Worm (Caenorhabditis elegans) whole organism, L2 larva: ENCODE measurements around the gene sdz-10.

Experiments used
- C34F6.9 ChIP-seq: fragments of 150-350 bp; optimal IDR thresholded peaks from 2 replicates; lab custom pipeline; 2014; ENCODE audit warnings: missing biosample characterization, missing genetic modification characterization
- F13H6.1 ChIP-seq: sonication (generic microtip); optimal IDR thresholded peaks from 2 replicates; lab custom pipeline; 2016; ENCODE audit warnings: missing genetic modification characterization, missing compliant biosample characterization
- R02D3.7 ChIP-seq: fragments of 150-350 bp; optimal IDR thresholded peaks from 2 replicates; lab custom pipeline; 2014; ENCODE audit warnings: missing biosample characterization, missing genetic modification characterization
- Y55F3AM.14 ChIP-seq: fragments of 200-800 bp; sonication (Bioruptor generic); optimal IDR thresholded peaks from 2 replicates; lab custom pipeline; 2018; ENCODE audit warnings: mild to moderate bottlenecking, missing genetic modification characterization, missing compliant biosample characterization
- ZK546.5 ChIP-seq: sonication (generic microtip); optimal IDR thresholded peaks from 2 replicates; lab custom pipeline; 2017; ENCODE audit warnings: missing biosample characterization, missing genetic modification characterization
- alr-1 ChIP-seq: fragments of 150-350 bp; optimal IDR thresholded peaks from 2 replicates; lab custom pipeline; 2014; ENCODE audit warnings: missing biosample characterization, missing genetic modification characterization
- aly-2 ChIP-seq: fragments of 150-350 bp; optimal IDR thresholded peaks from 2 replicates; lab custom pipeline; 2014; ENCODE audit warnings: missing biosample characterization, missing genetic modification characterization
- blmp-1 ChIP-seq: sonication (generic microtip); optimal IDR thresholded peaks from 2 replicates; lab custom pipeline; 2017; ENCODE audit warnings: missing genetic modification characterization, mild to moderate bottlenecking, missing compliant biosample characterization, antibody characterized with exemption, moderate library complexity; ENCODE audit not compliant: insufficient read depth
- ceh-16 ChIP-seq: fragments of 150-350 bp; optimal IDR thresholded peaks from 2 replicates; lab custom pipeline; 2014; ENCODE audit warnings: missing biosample characterization, missing genetic modification characterization
- ceh-82 ChIP-seq: fragments of 150-350 bp; optimal IDR thresholded peaks from 2 replicates; lab custom pipeline; 2014; ENCODE audit warnings: missing biosample characterization, missing genetic modification characterization
- crh-2 ChIP-seq: sonication (generic microtip); optimal IDR thresholded peaks from 2 replicates; lab custom pipeline; 2017; ENCODE audit warnings: missing biosample characterization, missing genetic modification characterization
- dmd-4 ChIP-seq: sonication (generic microtip); optimal IDR thresholded peaks from 2 replicates; lab custom pipeline; 2017; ENCODE audit warnings: missing biosample characterization, missing genetic modification characterization
- egl-27 ChIP-seq: sonication (generic microtip); optimal IDR thresholded peaks from 3 replicates; lab custom pipeline; 2017; ENCODE audit warnings: missing biosample characterization, missing genetic modification reagents, missing genetic modification characterization
- fos-1 ChIP-seq: fragments of 150-350 bp; optimal IDR thresholded peaks from 2 replicates; lab custom pipeline; 2014; ENCODE audit warnings: missing biosample characterization, missing genetic modification characterization
- lin-11 ChIP-seq: fragments of 150-350 bp; sonication (generic microtip); optimal IDR thresholded peaks from 2 replicates; lab custom pipeline; 2014; ENCODE audit warnings: missing biosample characterization, missing genetic modification characterization, inconsistent platforms, mixed read lengths
- lin-13 ChIP-seq: fragments of 150-350 bp; optimal IDR thresholded peaks from 2 replicates; lab custom pipeline; 2014; ENCODE audit warnings: missing biosample characterization, missing genetic modification reagents, missing genetic modification characterization
- lin-39 ChIP-seq: fragments of 150-350 bp; optimal IDR thresholded peaks from 2 replicates; lab custom pipeline; 2014; ENCODE audit warnings: missing biosample characterization, missing genetic modification reagents, missing genetic modification characterization
- lsy-2 ChIP-seq, 2 experiments: fragments of 150-350 bp in 1 of 2; sonication (generic microtip) in 1 of 2; optimal IDR thresholded peaks; 2 replicates each; lab custom pipeline; 2014 to 2017; ENCODE audit warnings: missing biosample characterization in 2 of 2, missing genetic modification characterization in 2 of 2
- mab-5 ChIP-seq: fragments of 150-350 bp; optimal IDR thresholded peaks from 2 replicates; lab custom pipeline; 2014; ENCODE audit warnings: missing biosample characterization, missing genetic modification characterization
- mdl-1 ChIP-seq, 2 experiments: fragments of 150-350 bp in 1 of 2; sonication (generic microtip) in 1 of 2; optimal IDR thresholded peaks; 2 replicates each; lab custom pipeline; 2017; ENCODE audit warnings: missing biosample characterization in 2 of 2, missing genetic modification characterization in 2 of 2
- nhr-11 ChIP-seq: fragments of 150-350 bp; optimal IDR thresholded peaks from 2 replicates; lab custom pipeline; 2014; ENCODE audit warnings: missing biosample characterization, missing genetic modification characterization
- nhr-12 ChIP-seq: fragments of 150-350 bp; optimal IDR thresholded peaks from 2 replicates; lab custom pipeline; 2014; ENCODE audit warnings: missing biosample characterization, missing genetic modification characterization
- nhr-129 ChIP-seq: fragments of 150-350 bp; optimal IDR thresholded peaks from 2 replicates; lab custom pipeline; 2014; ENCODE audit warnings: missing biosample characterization, missing genetic modification characterization
- nhr-21 ChIP-seq: fragments of 150-350 bp; optimal IDR thresholded peaks from 2 replicates; lab custom pipeline; 2014; ENCODE audit warnings: missing biosample characterization, missing genetic modification characterization
- nhr-23 ChIP-seq: fragments of 150-350 bp; optimal IDR thresholded peaks from 2 replicates; lab custom pipeline; 2014; ENCODE audit warnings: missing biosample characterization, missing genetic modification reagents, missing genetic modification characterization
- nhr-25 ChIP-seq: fragments of 150-350 bp; sonication (generic microtip); optimal IDR thresholded peaks from 3 replicates; lab custom pipeline; 2014; ENCODE audit warnings: missing biosample characterization, missing genetic modification characterization
- nhr-6 ChIP-seq: fragments of 150-350 bp; optimal IDR thresholded peaks from 2 replicates; lab custom pipeline; 2014; ENCODE audit warnings: missing biosample characterization, missing genetic modification characterization
- nhr-77 ChIP-seq: fragments of 150-350 bp; optimal IDR thresholded peaks from 2 replicates; lab custom pipeline; 2014; ENCODE audit warnings: missing biosample characterization, missing genetic modification characterization
- peb-1 ChIP-seq: fragments of 150-350 bp; optimal IDR thresholded peaks from 2 replicates; lab custom pipeline; 2014; ENCODE audit warnings: missing biosample characterization, missing genetic modification characterization
- sem-4 ChIP-seq: fragments of 150-350 bp; optimal IDR thresholded peaks from 2 replicates; lab custom pipeline; 2014; ENCODE audit warnings: missing biosample characterization, missing genetic modification reagents, missing genetic modification characterization
- skn-1 ChIP-seq: sonication (generic microtip); optimal IDR thresholded peaks from 2 replicates; lab custom pipeline; 2017; ENCODE audit warnings: missing biosample characterization, missing genetic modification characterization
- sma-3 ChIP-seq: sonication (generic microtip); optimal IDR thresholded peaks from 2 replicates; lab custom pipeline; 2016; ENCODE audit warnings: missing genetic modification reagents, missing genetic modification characterization, missing compliant biosample characterization
- sma-9 ChIP-seq, 2 experiments: fragments of 150-350 bp in 1 of 2; sonication (generic microtip) in 1 of 2; optimal IDR thresholded peaks; 2 replicates each; lab custom pipeline; 2014 to 2016; ENCODE audit warnings: missing genetic modification characterization in 2 of 2, mild to moderate bottlenecking in 1 of 2, missing biosample characterization in 1 of 2, missing compliant biosample characterization in 1 of 2, missing genetic modification reagents in 1 of 2, moderate library complexity in 1 of 2
- snpc-4 ChIP-seq: fragments of 150-350 bp; optimal IDR thresholded peaks from 2 replicates; lab custom pipeline; 2014; ENCODE audit warnings: missing biosample characterization, missing genetic modification characterization
- unc-39 ChIP-seq: fragments of 150-350 bp; optimal IDR thresholded peaks from 2 replicates; lab custom pipeline; 2014; ENCODE audit warnings: missing biosample characterization, missing genetic modification characterization
- unc-55 ChIP-seq: fragments of 150-350 bp; sonication (generic microtip); optimal IDR thresholded peaks from 3 replicates; lab custom pipeline; 2014; ENCODE audit warnings: missing biosample characterization, missing genetic modification reagents, missing genetic modification characterization
- unc-62 ChIP-seq: fragments of 150-350 bp; optimal IDR thresholded peaks from 2 replicates; lab custom pipeline; 2014; ENCODE audit warnings: missing biosample characterization, missing genetic modification reagents, missing genetic modification characterization
- zag-1 ChIP-seq: fragments of 150-350 bp; optimal IDR thresholded peaks from 2 replicates; lab custom pipeline; 2014; ENCODE audit warnings: missing biosample characterization, missing genetic modification characterization
- ztf-1 ChIP-seq: fragments of 200-800 bp; sonication (Bioruptor generic); conservative IDR thresholded peaks from 2 replicates; pipeline ENCODE4 v1.3.6; 2022; ENCODE audit warnings: missing genetic modification characterization, missing compliant biosample characterization

Gene sdz-10

ce11 chrII:2751278-2751677 is 20.8 kb downstream of the sdz-10 start:
- TF ChIP-seq nhr-25 (tag; lab: Kevin White, UChicago) (no peak), alr-1 (tag; lab: Kevin White, UChicago) (no peak), sem-4 (tag; lab: Kevin White, UChicago) (no peak), nhr-23 (no peak), ztf-1 (no peak), skn-1 (tag; lab: Kevin White, UChicago) (no peak), lin-11 (tag; lab: Kevin White, UChicago) (no peak), lin-39 (tag; lab: Kevin White, UChicago) (no peak), dmd-4 (no peak), sma-3 (no peak), lsy-2 (tag; optimal IDR thresholded peaks at IDR 0.05; lab: Kevin White, UChicago) (no peak), nhr-11 (tag; lab: Kevin White, UChicago) (no peak), aly-2 (tag; lab: Kevin White, UChicago) (no peak), nhr-6 (tag; lab: Kevin White, UChicago) (no peak), R02D3.7 (tag; lab: Kevin White, UChicago) (no peak), nhr-77 (no peak)

ce11 chrII:2749595-2750048 is 22.4 kb downstream of the sdz-10 start, which contains the start of gene F29A7.4:
Gene F29A7.4 (plus strand): TSS chrII:2749998.
- TF ChIP-seq fos-1 (tag; lab: Kevin White, UChicago) (peak; percentile 72), Y55F3AM.14 (no peak)
- TF ChIP-seq, all 48 proteins: peak for 1

- TF ChIP-seq nhr-21 (tag; lab: Kevin White, UChicago) (no peak), zag-1 (peak; percentile 82), ztf-1 (no peak), egl-27 (tag; lab: Kevin White, UChicago) (peak; percentile 23), C34F6.9 (tag; lab: Kevin White, UChicago) (peak; percentile 90), lsy-2 (tag; optimal IDR thresholded peaks at IDR 0.05; lab: Kevin White, UChicago) (peak; percentile 22 to 68), F13H6.1 (peak; percentile 74), ceh-82 (tag; lab: Kevin White, UChicago) (peak; percentile 56), nhr-129 (tag; lab: Kevin White, UChicago) (peak; percentile 73), sma-9 (GFP tag; optimal IDR thresholded peaks at IDR 0.05; lab: Kevin White, UChicago) (no peak), sma-9 (tag; optimal IDR thresholded peaks at IDR 0.05; lab: Kevin White, UChicago) (no peak), peb-1 (tag; lab: Kevin White, UChicago) (no peak), ZK546.5 (tag; lab: Kevin White, UChicago) (no peak), nhr-12 (tag; lab: Kevin White, UChicago) (no peak), nhr-23 (no peak), fos-1 (tag; lab: Kevin White, UChicago) (no peak), alr-1 (tag; lab: Kevin White, UChicago) (no peak), mab-5 (tag; lab: Kevin White, UChicago) (peak; percentile 29), lin-11 (tag; lab: Kevin White, UChicago) (peak; percentile 45), crh-2 (tag; lab: Kevin White, UChicago) (peak; percentile 28), unc-39 (no peak), snpc-4 (tag; lab: Kevin White, UChicago) (peak; percentile 65), mdl-1 (tag; optimal IDR thresholded peaks at IDR 0.05; lab: Kevin White, UChicago) (peak in 1 of 2 experiments; percentile 41), nhr-6 (tag; lab: Kevin White, UChicago) (peak; percentile 15), unc-55 (peak; percentile 87), lin-13 (GFP tag; lab: Kevin White, UChicago) (no peak)
Observed at ce11 chrII:2747956-2748621, 24.0 kb downstream of the sdz-10 start.

ce11 chrII:2742251-2742650 is 29.8 kb downstream of the sdz-10 start, which contains the start of gene T05A8.7:
Gene T05A8.7 (minus strand): TSS chrII:2742351.
- no peak for TF ChIP-seq nhr-25 (tag; lab: Kevin White, UChicago)
- no peak for TF ChIP-seq aly-2 (tag; lab: Kevin White, UChicago)
- no peak for TF ChIP-seq ceh-82 (tag; lab: Kevin White, UChicago)
- TF ChIP-seq C34F6.9 (tag; lab: Kevin White, UChicago) = no peak
- TF ChIP-seq egl-27 (tag; lab: Kevin White, UChicago) = no peak
- TF ChIP-seq ceh-16 (tag; lab: Kevin White, UChicago) = no peak
- TF ChIP-seq nhr-23 = no peak
- TF ChIP-seq blmp-1 = no peak
- TF ChIP-seq unc-62 = no peak
- no peak for TF ChIP-seq Y55F3AM.14
- no peak for TF ChIP-seq unc-39
- TF ChIP-seq, all 48 proteins: peak for 0
